Fruit fly (Drosophila melanogaster) whole organism, embryonic: ENCODE data around the gene Bx.

Experiments used
- ATbp ChIP-seq: fragments of 200-800 bp; sonication (Bioruptor generic); optimal IDR thresholded peaks from 2 replicates; lab custom pipeline; 2017; ENCODE audit warnings: missing biosample characterization, mild to moderate bottlenecking, missing genetic modification characterization, missing genetic modification reagents
- CG10147 ChIP-seq: fragments of 200-800 bp; sonication (Bioruptor generic); optimal IDR thresholded peaks from 2 replicates; lab custom pipeline; 2019; ENCODE audit warnings: missing biosample characterization, mild to moderate bottlenecking, missing genetic modification characterization, moderate library complexity
- CG10543 ChIP-seq: fragments of 200-800 bp; sonication (Bioruptor generic); optimal IDR thresholded peaks from 3 replicates; lab custom pipeline; 2017; ENCODE audit warnings: missing biosample characterization, mild to moderate bottlenecking, missing genetic modification characterization, moderate library complexity
- CG12219 ChIP-seq: fragments of 200-800 bp; sonication (Bioruptor generic); optimal IDR thresholded peaks from 3 replicates; lab custom pipeline; 2018; ENCODE audit warnings: missing biosample characterization, mild to moderate bottlenecking, missing genetic modification characterization
- CG13287 ChIP-seq: fragments of 200-800 bp; sonication (Bioruptor generic); IDR thresholded peaks from 2 replicates; pipeline ENCODE4 v1.3.6; 2022; ENCODE audit warnings: missing biosample characterization, missing genetic modification characterization; ENCODE audit not compliant: partially characterized antibody
- CG14441 ChIP-seq: fragments of 200-800 bp; sonication (Bioruptor generic); IDR thresholded peaks from 2 replicates; pipeline ENCODE4 v1.3.6; 2022; ENCODE audit warnings: missing biosample characterization, missing genetic modification characterization
- CG15696 ChIP-seq: fragments of 200-800 bp; sonication (Bioruptor generic); optimal IDR thresholded peaks from 2 replicates; lab custom pipeline; 2019; ENCODE audit warnings: missing biosample characterization, mild to moderate bottlenecking, missing genetic modification characterization, moderate library complexity
- CG17802 ChIP-seq: fragments of 200-800 bp; sonication (Bioruptor generic); optimal IDR thresholded peaks from 2 replicates; lab custom pipeline; 2018; ENCODE audit warnings: missing biosample characterization, mild to moderate bottlenecking, missing genetic modification characterization, moderate library complexity
- CG18011 ChIP-seq: fragments of 200-800 bp; sonication (Bioruptor generic); optimal IDR thresholded peaks from 2 replicates; lab custom pipeline; 2017; ENCODE audit warnings: missing biosample characterization, missing genetic modification characterization, mild to moderate bottlenecking, moderate library complexity, missing genotype
- CG18262 ChIP-seq: fragments of 200-800 bp; optimal IDR thresholded peaks from 3 replicates; lab custom pipeline; 2019; ENCODE audit warnings: missing biosample characterization, mild to moderate bottlenecking, missing genetic modification characterization, moderate library complexity
- CG7839 ChIP-seq: fragments of 200-800 bp; sonication (Bioruptor generic); optimal IDR thresholded peaks from 3 replicates; lab custom pipeline; 2018; ENCODE audit warnings: missing biosample characterization, mild to moderate bottlenecking, missing genetic modification characterization, moderate library complexity
- CG7987 ChIP-seq: fragments of 200-800 bp; sonication (Bioruptor generic); optimal IDR thresholded peaks from 2 replicates; lab custom pipeline; 2018; ENCODE audit warnings: missing biosample characterization, mild to moderate bottlenecking, missing genetic modification characterization, moderate library complexity
- CG8359 ChIP-seq: fragments of 200-800 bp; sonication (Bioruptor generic); optimal IDR thresholded peaks from 2 replicates; lab custom pipeline; 2017; ENCODE audit warnings: missing biosample characterization, mild to moderate bottlenecking, missing genetic modification characterization, borderline replicate concordance
- Dref ChIP-seq: fragments of 200-800 bp; sonication (Bioruptor generic); IDR thresholded peaks from 2 replicates; pipeline ENCODE4 v1.3.6; 2022; ENCODE audit warnings: missing biosample characterization, missing genetic modification characterization
- Hr51 ChIP-seq, 2 experiments: fragments of 200-800 bp; sonication (Bioruptor generic); optimal IDR thresholded peaks; 2 replicates in 1 of 2; 3 replicates in 1 of 2; lab custom pipeline; 2016 to 2018; ENCODE audit warnings: missing biosample characterization in 2 of 2, missing genetic modification characterization in 2 of 2, mild to moderate bottlenecking in 1 of 2, moderate library complexity in 1 of 2
- Hr78 ChIP-seq, 2 experiments: fragments of 200-800 bp in 1 of 2; fragments of >200 bp in 1 of 2; sonication (Bioruptor generic) in 1 of 2; optimal IDR thresholded peaks; 2 replicates each; lab custom pipeline; 2017 to 2019; ENCODE audit warnings: missing biosample characterization in 2 of 2, missing genetic modification characterization in 2 of 2, mild to moderate bottlenecking in 1 of 2, moderate library complexity in 1 of 2
- Jarid2 ChIP-seq: fragments of 200-800 bp; sonication (Bioruptor generic); optimal IDR thresholded peaks from 3 replicates; lab custom pipeline; 2017; ENCODE audit warnings: mild to moderate bottlenecking, missing biosample characterization, missing genetic modification reagents, missing genetic modification characterization
- Med ChIP-seq: fragments of 200-800 bp; sonication (Bioruptor generic); peaks from one replicate; lab custom pipeline; 2016; ENCODE audit warnings: missing biosample characterization, missing genetic modification characterization, mild to moderate bottlenecking, inconsistent platforms, moderate library complexity
- Nf-YA ChIP-seq: fragments of 200-800 bp; sonication (Bioruptor generic); IDR thresholded peaks from 2 replicates; pipeline ENCODE4 v1.3.6; 2022; ENCODE audit warnings: missing biosample characterization, missing genetic modification characterization
- Nf-YC ChIP-seq: fragments of 200-800 bp; optimal IDR thresholded peaks from 3 replicates; lab custom pipeline; 2019; ENCODE audit warnings: missing biosample characterization, mild to moderate bottlenecking, missing genetic modification characterization, moderate library complexity
- Pdp1 ChIP-seq, 2 experiments: fragments of 200-800 bp; sonication (Bioruptor generic); optimal IDR thresholded peaks; 3 replicates each; lab custom pipeline; 2016; ENCODE audit warnings: missing biosample characterization in 2 of 2, missing genetic modification characterization in 2 of 2, mild to moderate bottlenecking in 1 of 2, moderate library complexity in 1 of 2
- Ptx1 ChIP-seq: fragments of 200-800 bp; sonication (Bioruptor generic); IDR thresholded peaks from 2 replicates; pipeline ENCODE4 v1.3.6; 2022; ENCODE audit warnings: missing biosample characterization, missing genetic modification characterization
- Side ChIP-seq: fragments of 200-800 bp; sonication (Bioruptor generic); optimal IDR thresholded peaks from 2 replicates; lab custom pipeline; 2016; ENCODE audit warnings: missing biosample characterization, missing genetic modification characterization
- Xbp1 ChIP-seq: fragments of 200-800 bp; sonication (Bioruptor generic); optimal IDR thresholded peaks from 3 replicates; lab custom pipeline; 2016; ENCODE audit warnings: missing biosample characterization, mild to moderate bottlenecking, missing genetic modification characterization
- abd-A ChIP-seq: fragments of 200-800 bp; sonication (Bioruptor generic); optimal IDR thresholded peaks from 3 replicates; lab custom pipeline; 2019; ENCODE audit warnings: missing biosample characterization, mild to moderate bottlenecking, missing genetic modification characterization, moderate library complexity
- aop ChIP-seq: fragments of 200-800 bp; sonication (Bioruptor generic); IDR thresholded peaks from 2 replicates; pipeline ENCODE4 v1.3.6; 2022; ENCODE audit warnings: missing biosample characterization, missing genetic modification characterization
- br ChIP-seq: fragments of >200 bp; optimal IDR thresholded peaks from 2 replicates; lab custom pipeline; 2017
- crol ChIP-seq: fragments of 200-800 bp; sonication (Bioruptor generic); IDR thresholded peaks from 2 replicates; pipeline ENCODE4 v1.3.6; 2022; ENCODE audit warnings: missing biosample characterization, missing genetic modification characterization
- crp ChIP-seq, 2 experiments: fragments of 200-800 bp; sonication (Bioruptor generic); optimal IDR thresholded peaks; 2 replicates in 1 of 2; 3 replicates in 1 of 2; lab custom pipeline; 2017; ENCODE audit warnings: missing biosample characterization in 2 of 2, missing genetic modification characterization in 2 of 2, mild to moderate bottlenecking in 1 of 2, moderate library complexity in 1 of 2
- dm ChIP-seq: fragments of 200-800 bp; sonication (Bioruptor generic); optimal IDR thresholded peaks from 3 replicates; lab custom pipeline; 2016; ENCODE audit warnings: missing biosample characterization, missing genetic modification characterization
- ftz-f1 ChIP-seq: fragments of 200-800 bp; sonication (Bioruptor generic); optimal IDR thresholded peaks from 2 replicates; lab custom pipeline; 2016; ENCODE audit warnings: missing biosample characterization, missing genetic modification characterization
- hbn ChIP-seq: fragments of 200-800 bp; sonication (Bioruptor generic); IDR thresholded peaks from 2 replicates; pipeline ENCODE4 v1.3.6; 2022; ENCODE audit warnings: missing biosample characterization, missing genetic modification characterization; ENCODE audit not compliant: partially characterized antibody
- kay ChIP-seq: fragments of 200-800 bp; sonication (Bioruptor generic); optimal IDR thresholded peaks from 2 replicates; lab custom pipeline; 2016; ENCODE audit warnings: missing biosample characterization, missing genetic modification characterization
- lbe ChIP-seq: fragments of 200-800 bp; sonication (Bioruptor generic); optimal IDR thresholded peaks from 2 replicates; lab custom pipeline; 2016; ENCODE audit warnings: missing biosample characterization, mild to moderate bottlenecking, missing genetic modification characterization
- nom ChIP-seq: fragments of 200-800 bp; sonication (Bioruptor generic); optimal IDR thresholded peaks from 2 replicates; lab custom pipeline; 2017; ENCODE audit warnings: missing biosample characterization, missing genetic modification characterization, mild to moderate bottlenecking, moderate library complexity, missing genetic modification reagents
- otp ChIP-seq: fragments of 200-800 bp; sonication (Bioruptor generic); IDR thresholded peaks from 3 replicates; pipeline ENCODE4, ENCODE4 v1.3.6; 2022; ENCODE audit warnings: missing biosample characterization, missing genetic modification characterization
- ro ChIP-seq: fragments of 200-800 bp; sonication (Bioruptor generic); IDR thresholded peaks from 2 replicates; pipeline ENCODE4 v1.3.6; 2022; ENCODE audit warnings: missing biosample characterization, missing genetic modification characterization
- sens ChIP-seq: fragments of 200-800 bp; sonication (Bioruptor generic); peaks from one replicate; lab custom pipeline; 2016; ENCODE audit warnings: missing biosample characterization, missing genetic modification characterization
- slp2 ChIP-seq: fragments of 200-800 bp; sonication (Bioruptor generic); optimal IDR thresholded peaks from 2 replicates; lab custom pipeline; 2016; ENCODE audit warnings: missing biosample characterization, missing genetic modification characterization
- sr ChIP-seq: fragments of 200-800 bp; sonication (Bioruptor generic); IDR thresholded peaks from 3 replicates; pipeline ENCODE4 v1.3.6; 2022; ENCODE audit warnings: missing biosample characterization, missing genetic modification characterization
- stwl ChIP-seq: fragments of 200-800 bp; sonication (Bioruptor generic); optimal IDR thresholded peaks from 3 replicates; lab custom pipeline; 2018; ENCODE audit warnings: missing biosample characterization, mild to moderate bottlenecking, missing genetic modification characterization, moderate library complexity
- vvl ChIP-seq: fragments of 200-800 bp; sonication (Bioruptor generic); IDR thresholded peaks from 2 replicates; pipeline ENCODE4 v1.3.6; 2022; ENCODE audit warnings: missing biosample characterization, missing genetic modification characterization
- yki ChIP-seq: fragments of >200 bp; optimal IDR thresholded peaks from 3 replicates; lab custom pipeline; 2018

Bx gene

dm6 chrX:18479307-18480134, 35.7 kb upstream of the Bx start, which contains the start of gene CG32547 (continued):
- peak; percentile 18 for TF ChIP-seq Xbp1 (GFP tag; lab: Kevin White, UChicago)
- 0 out of 2 replicates have a peak, but pooled peaks have one; percentile 9 for TF ChIP-seq Ptx1 (GFP tag; lab: Robert Waterston, UW)
- TF ChIP-seq Dref (GFP tag; lab: Robert Waterston, UW) = peak; percentile 17; the same call in 1 of the 2 replicates
- TF ChIP-seq yki (lab: Kevin White, UChicago) = no peak
- TF ChIP-seq CG7987 = no peak
- TF ChIP-seq ro (GFP tag; lab: Robert Waterston, UW) = no peak
- peak; percentile 4 for TF ChIP-seq lbe (GFP tag; lab: Kevin White, UChicago)
- TF ChIP-seq crp (GFP tag; optimal IDR thresholded peaks at IDR 0.05; lab: Kevin White, UChicago) = peak in 1 of 2 experiments; percentile 78
- peak; percentile 8 for TF ChIP-seq Nf-YC (tag; lab: Kevin White, UChicago)
- no peak for TF ChIP-seq CG15696 (tag; lab: Kevin White, UChicago)
- TF ChIP-seq CG14441 (GFP tag; lab: Robert Waterston, UW) = 0 out of 2 replicates have a peak, but pooled peaks have one; percentile 26
- TF ChIP-seq crol (GFP tag; lab: Robert Waterston, UW) = peak; percentile 67
- TF ChIP-seq Hr51 (GFP tag; optimal IDR thresholded peaks at IDR 0.05; lab: Kevin White, UChicago) = peak in 1 of 2 experiments; percentile 17

dm6 chrX:18482537-18482936, 32.7 kb upstream of the Bx start:
- TF ChIP-seq br (lab: Kevin White, UChicago) (no peak), CG18011 (GFP tag; lab: Kevin White, UChicago) (no peak), Side (GFP tag; lab: Kevin White, UChicago) (no peak), stwl (no peak), hbn (GFP tag; lab: Robert Waterston, UW) (no peak), CG7839 (tag; lab: Kevin White, UChicago) (no peak), CG10543 (GFP tag; lab: Kevin White, UChicago) (no peak), dm (GFP tag; lab: Kevin White, UChicago) (no peak), CG18262 (tag; lab: Kevin White, UChicago) (no peak), Ptx1 (GFP tag; lab: Robert Waterston, UW) (no peak)

dm6 chrX:18483261-18484218, 31.7 kb upstream of the Bx start, which contains the start of gene Hayan:
Hayan (minus strand) TSS chrX:18483772.
- TF ChIP-seq ATbp = no peak
- TF ChIP-seq slp2 (GFP tag; lab: Kevin White, UChicago) = no peak
- no peak for TF ChIP-seq CG10147 (GFP tag; lab: Kevin White, UChicago)
- TF ChIP-seq Pdp1 (GFP tag; optimal IDR thresholded peaks at IDR 0.05; lab: Kevin White, UChicago) = peak in 1 of 2 experiments; percentile 17
- peak; percentile 51 for TF ChIP-seq sens (GFP tag; lab: Kevin White, UChicago)
- TF ChIP-seq Jarid2 (GFP tag; lab: Kevin White, UChicago) = peak; percentile 54
- TF ChIP-seq abd-A (tag; lab: Kevin White, UChicago) = no peak
- no peak for TF ChIP-seq CG17802 (tag; lab: Kevin White, UChicago)
- no peak for TF ChIP-seq aop (GFP tag; lab: Robert Waterston, UW)
- peak; percentile 44 for TF ChIP-seq Med
- peak in 1 of 2 experiments; percentile 92 for TF ChIP-seq Hr78 (GFP tag; optimal IDR thresholded peaks at IDR 0.05; lab: Kevin White, UChicago)
- 0 out of 2 replicates have a peak, but pooled peaks have one; percentile 17 for TF ChIP-seq vvl (GFP tag; lab: Robert Waterston, UW)
- peak; percentile 18; the same call in 1 of the 2 replicates for TF ChIP-seq CG13287 (GFP tag; lab: Robert Waterston, UW)
- TF ChIP-seq CG8359 (GFP tag; lab: Kevin White, UChicago) = no peak
- no peak for TF ChIP-seq CG12219 (GFP tag; lab: Kevin White, UChicago)
- TF ChIP-seq nom (GFP tag; lab: Kevin White, UChicago) = peak; percentile 78
- TF ChIP-seq kay (GFP tag; lab: Kevin White, UChicago) = no peak
- no peak for TF ChIP-seq Nf-YA
- no peak for TF ChIP-seq ftz-f1 (GFP tag; lab: Kevin White, UChicago)
- TF ChIP-seq sr (GFP tag; lab: Robert Waterston, UW) = no peak
- no peak for TF ChIP-seq otp (GFP tag; lab: Robert Waterston, UW)
